Worm (Caenorhabditis elegans) whole organism, early embryonic: Measurements from ENCODE around the gene B0244.16.

Experiments
- B0310.2 ChIP-seq: sonication (generic microtip); optimal IDR thresholded peaks from 2 replicates; lab custom pipeline; 2016; ENCODE audit warnings: mild to moderate bottlenecking, missing genetic modification characterization, missing compliant biosample characterization
- F13C5.2 ChIP-seq: sonication (generic microtip); optimal IDR thresholded peaks from 2 replicates; lab custom pipeline; 2017; ENCODE audit warnings: mild to moderate bottlenecking, missing genetic modification characterization, inconsistent platforms, missing compliant biosample characterization
- aly-1 ChIP-seq: sonication (generic microtip); optimal IDR thresholded peaks from 2 replicates; lab custom pipeline; 2016; ENCODE audit warnings: missing genetic modification characterization, missing compliant biosample characterization
- ama-1 ChIP-seq: fragments of 150-350 bp; optimal IDR thresholded peaks from 2 replicates; lab custom pipeline; 2014
- ceh-13 ChIP-seq: fragments of 200-800 bp; sonication (Bioruptor generic); optimal IDR thresholded peaks from 2 replicates; lab custom pipeline; 2018; ENCODE audit warnings: mild to moderate bottlenecking, missing genetic modification characterization, missing compliant biosample characterization
- ceh-36 ChIP-seq: sonication (generic microtip); optimal IDR thresholded peaks from 2 replicates; lab custom pipeline; 2016; ENCODE audit warnings: missing genetic modification characterization, inconsistent platforms, missing compliant biosample characterization
- ets-7 ChIP-seq: sonication (generic microtip); optimal IDR thresholded peaks from 2 replicates; lab custom pipeline; 2016; ENCODE audit warnings: missing genotype, missing genetic modification characterization, missing compliant biosample characterization
- flt-1 ChIP-seq: fragments of 200-800 bp; sonication (Bioruptor generic); IDR thresholded peaks from 2 replicates; pipeline ENCODE4 v1.3.6; 2022; ENCODE audit warnings: missing genetic modification characterization, missing compliant biosample characterization
- hmbx-1 ChIP-seq: sonication (generic microtip); optimal IDR thresholded peaks from 2 replicates; lab custom pipeline; 2016; ENCODE audit warnings: mild to moderate bottlenecking, missing genetic modification characterization, missing compliant biosample characterization
- hmg-4 ChIP-seq: fragments of 200-800 bp; sonication (Bioruptor generic); optimal IDR thresholded peaks from 2 replicates; lab custom pipeline; 2018; ENCODE audit warnings: mild to moderate bottlenecking, missing genetic modification characterization, missing compliant biosample characterization
- hnd-1 ChIP-seq: sonication (generic microtip); optimal IDR thresholded peaks from 2 replicates; lab custom pipeline; 2016; ENCODE audit warnings: missing genetic modification characterization, missing compliant biosample characterization
- pes-1 ChIP-seq: fragments of 200-800 bp; sonication (Bioruptor generic); IDR thresholded peaks from 2 replicates; pipeline ENCODE4 v1.3.6; 2022; ENCODE audit warnings: missing genetic modification reagents, missing genetic modification characterization, missing compliant biosample characterization
- scrt-1 ChIP-seq: fragments of 200-800 bp; sonication (Bioruptor generic); IDR thresholded peaks from 2 replicates; pipeline ENCODE4 v1.3.6; 2022; ENCODE audit warnings: missing genetic modification characterization, missing compliant biosample characterization
- sea-1 ChIP-seq: fragments of 200-800 bp; sonication (Bioruptor generic); conservative IDR thresholded peaks from 2 replicates; pipeline ENCODE4 v1.3.6; 2022; ENCODE audit warnings: missing genetic modification characterization, missing compliant biosample characterization
- tbx-11 ChIP-seq: fragments of 200-800 bp; sonication (Bioruptor generic); IDR thresholded peaks from 2 replicates; pipeline ENCODE4 v1.3.6; 2022; ENCODE audit warnings: missing genetic modification characterization, missing compliant biosample characterization
- tbx-37 ChIP-seq: fragments of 200-800 bp; sonication (Bioruptor generic); conservative IDR thresholded peaks from 2 replicates; pipeline ENCODE4 v1.3.6; 2022; ENCODE audit warnings: missing genetic modification reagents, missing genetic modification characterization, missing compliant biosample characterization
- tra-4 ChIP-seq: sonication (generic microtip); optimal IDR thresholded peaks from 2 replicates; lab custom pipeline; 2017; ENCODE audit warnings: missing genetic modification characterization, missing compliant biosample characterization

B0244.16 gene

DNA sequence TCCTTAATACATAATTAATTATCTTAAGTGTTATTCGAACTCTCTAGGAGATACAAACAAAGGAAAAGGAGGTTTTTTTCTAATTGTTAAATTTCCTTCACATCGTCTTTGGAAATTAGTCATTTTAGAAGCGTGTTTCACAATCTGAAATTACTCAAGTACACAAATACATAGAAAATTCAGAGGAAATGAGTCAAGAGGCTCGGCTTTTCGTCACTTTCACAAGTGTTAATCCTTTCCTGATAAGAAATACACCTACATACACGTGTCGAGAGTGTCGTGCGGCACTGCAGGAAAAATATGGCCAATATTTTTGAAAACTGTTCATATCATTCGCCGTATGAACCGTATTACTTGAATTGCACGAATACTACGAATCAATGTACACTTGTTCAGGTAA is 6.4 kb downstream of the B0244.16 start, which contains the start of gene B0244.4:
B0244.4 (plus strand) TSS at position 301 of the 400 bp plus-strand sequence.
- TF ChIP-seq ama-1 (no peak), tbx-37 (no peak), tra-4 (tag; lab: Kevin White, UChicago) (no peak), flt-1 (GFP tag; lab: Robert Waterston, UW) (no peak), B0310.2 (tag; lab: Kevin White, UChicago) (no peak), hmg-4 (GFP tag; lab: Kevin White, UChicago) (no peak), pes-1 (GFP tag; lab: Robert Waterston, UW) (no peak), hmbx-1 (tag; lab: Kevin White, UChicago) (no peak), ets-7 (no peak), ceh-13 (no peak), ceh-36 (tag; lab: Kevin White, UChicago) (no peak), sea-1 (GFP tag; lab: Robert Waterston, UW) (no peak), tbx-11 (GFP tag; lab: Robert Waterston, UW) (no peak), hnd-1 (tag; lab: Kevin White, UChicago) (no peak), aly-1 (tag; lab: Kevin White, UChicago) (no peak), F13C5.2 (tag; lab: Kevin White, UChicago) (no peak)

DNA sequence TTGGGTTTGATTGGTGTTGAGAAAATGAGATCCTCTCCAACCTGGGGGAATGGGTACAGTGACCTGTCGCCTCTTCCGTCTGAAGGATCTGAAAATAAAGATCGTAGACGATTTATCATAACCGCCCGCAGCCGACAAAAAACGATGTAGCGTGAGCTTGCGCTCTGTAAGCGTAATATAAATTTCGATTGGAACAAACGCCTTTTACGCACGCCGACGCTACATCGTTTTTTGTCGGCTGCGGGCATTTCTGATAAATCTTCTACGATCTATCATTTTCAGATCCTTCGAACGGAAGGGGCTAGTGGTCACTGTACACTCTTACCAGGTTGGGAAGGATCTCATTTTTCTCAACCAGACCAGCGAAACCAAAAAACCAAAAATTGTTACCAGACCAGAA is 7.6 kb downstream of the B0244.16 start:
- TF ChIP-seq B0310.2 (tag; lab: Kevin White, UChicago) (no peak), ceh-36 (tag; lab: Kevin White, UChicago) (no peak), hmbx-1 (tag; lab: Kevin White, UChicago) (no peak)

DNA sequence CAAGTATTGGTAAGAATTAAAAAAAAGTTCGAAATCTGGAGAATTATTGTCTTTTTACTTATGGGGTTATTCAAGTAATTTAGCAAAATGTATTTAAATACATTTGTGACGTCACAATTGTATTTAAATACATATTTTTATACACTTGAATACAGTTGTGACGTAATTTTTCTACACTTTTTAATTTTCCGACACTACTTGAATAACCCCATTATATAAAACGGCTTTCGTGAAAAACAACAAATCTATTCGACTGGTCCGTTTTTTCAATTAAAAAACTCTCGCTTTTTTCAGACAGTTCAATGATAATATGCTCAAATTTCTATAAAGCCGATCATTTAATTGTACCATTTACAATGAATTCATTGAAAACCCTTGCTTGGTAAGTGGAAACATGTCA is 9.7 kb downstream of the B0244.16 start:
- no peak for TF ChIP-seq sea-1 (GFP tag; lab: Robert Waterston, UW)
- TF ChIP-seq aly-1 (tag; lab: Kevin White, UChicago) = no peak
- no peak for TF ChIP-seq ama-1
- no peak for TF ChIP-seq F13C5.2 (tag; lab: Kevin White, UChicago)
- TF ChIP-seq hnd-1 (tag; lab: Kevin White, UChicago) = no peak
- no peak for TF ChIP-seq tbx-11 (GFP tag; lab: Robert Waterston, UW)
- no peak for TF ChIP-seq B0310.2 (tag; lab: Kevin White, UChicago)
- no peak for TF ChIP-seq scrt-1 (GFP tag; lab: Robert Waterston, UW)
- no peak for TF ChIP-seq ets-7
- no peak for TF ChIP-seq tra-4 (tag; lab: Kevin White, UChicago)
- TF ChIP-seq hmg-4 (GFP tag; lab: Kevin White, UChicago) = no peak
- no peak for TF ChIP-seq ceh-36 (tag; lab: Kevin White, UChicago)
- TF ChIP-seq hmbx-1 (tag; lab: Kevin White, UChicago) = no peak

DNA sequence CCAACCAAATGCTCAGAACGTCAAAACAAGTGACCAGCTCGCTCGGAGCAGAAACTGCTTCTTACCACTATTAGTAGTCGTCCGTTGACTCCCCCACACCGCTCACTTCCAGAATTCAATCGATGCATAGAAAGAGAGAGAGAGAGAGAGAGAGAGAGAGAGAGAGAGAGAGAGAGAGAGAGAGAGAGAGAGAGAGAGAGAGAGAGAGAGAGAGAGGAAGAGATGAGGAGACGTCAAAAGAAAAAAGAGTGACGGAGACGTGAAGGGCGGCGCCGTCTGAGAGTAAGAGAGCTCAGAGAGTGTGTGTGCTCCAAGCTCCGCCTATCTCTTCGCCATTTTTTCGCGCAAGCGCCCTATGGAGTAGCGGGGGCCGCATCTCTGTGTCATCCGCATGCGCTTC is 14.4 kb downstream of the B0244.16 start, which contains the start of gene ida-1:
ida-1 (plus strand) TSS at position 336 of the 400 bp plus-strand sequence.
- TF ChIP-seq sea-1 (GFP tag; lab: Robert Waterston, UW) (no peak), flt-1 (GFP tag; lab: Robert Waterston, UW) (no peak), ets-7 (no peak), hmg-4 (GFP tag; lab: Kevin White, UChicago) (no peak), aly-1 (tag; lab: Kevin White, UChicago) (no peak), ceh-13 (no peak), F13C5.2 (tag; lab: Kevin White, UChicago) (no peak), pes-1 (GFP tag; lab: Robert Waterston, UW) (no peak), ceh-36 (tag; lab: Kevin White, UChicago) (no peak), ama-1 (no peak), tbx-37 (no peak), B0310.2 (tag; lab: Kevin White, UChicago) (no peak), tra-4 (tag; lab: Kevin White, UChicago) (no peak), hmbx-1 (tag; lab: Kevin White, UChicago) (no peak), scrt-1 (GFP tag; lab: Robert Waterston, UW) (no peak), tbx-11 (GFP tag; lab: Robert Waterston, UW) (no peak), hnd-1 (tag; lab: Kevin White, UChicago) (no peak)

DNA sequence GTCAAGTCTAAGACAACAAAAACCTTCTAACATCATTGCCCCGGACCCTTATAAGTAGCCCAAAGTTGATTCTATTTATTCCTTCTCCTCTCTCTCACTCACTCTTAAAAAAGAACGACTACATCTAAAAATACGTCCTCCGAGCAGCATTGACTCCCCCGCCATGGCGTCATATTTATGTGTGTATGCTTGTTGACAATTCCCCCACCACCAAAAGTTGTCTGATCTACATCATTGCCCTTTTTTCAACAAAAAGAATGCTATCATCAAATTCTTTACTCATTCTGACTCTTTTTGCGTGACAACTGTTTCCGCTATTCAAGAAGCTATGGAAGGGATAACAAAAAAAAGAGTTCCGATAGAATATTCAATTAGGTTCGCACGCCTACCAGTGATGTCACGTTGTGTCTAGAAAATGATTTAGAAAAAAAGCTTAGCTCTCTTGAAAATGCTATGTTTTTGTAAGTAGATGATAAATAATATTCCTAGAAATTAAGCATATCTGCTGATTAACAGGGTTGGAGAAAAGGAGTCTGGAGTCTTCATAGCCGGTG is 16.8 kb downstream of the B0244.16 start:
- no peak for TF ChIP-seq flt-1 (GFP tag; lab: Robert Waterston, UW)
- no peak for TF ChIP-seq tra-4 (tag; lab: Kevin White, UChicago)
- no peak for TF ChIP-seq hnd-1 (tag; lab: Kevin White, UChicago)
- TF ChIP-seq scrt-1 (GFP tag; lab: Robert Waterston, UW) = no peak
- no peak for TF ChIP-seq ets-7
- TF ChIP-seq sea-1 (GFP tag; lab: Robert Waterston, UW) = no peak
- no peak for TF ChIP-seq ama-1
- no peak for TF ChIP-seq ceh-36 (tag; lab: Kevin White, UChicago)
- TF ChIP-seq B0310.2 (tag; lab: Kevin White, UChicago) = no peak
- TF ChIP-seq aly-1 (tag; lab: Kevin White, UChicago) = no peak
- no peak for TF ChIP-seq F13C5.2 (tag; lab: Kevin White, UChicago)
- TF ChIP-seq tbx-37 = no peak
- no peak for TF ChIP-seq hmg-4 (GFP tag; lab: Kevin White, UChicago)
- no peak for TF ChIP-seq ceh-13
- TF ChIP-seq tbx-11 (GFP tag; lab: Robert Waterston, UW) = no peak
- TF ChIP-seq hmbx-1 (tag; lab: Kevin White, UChicago) = no peak
- no peak for TF ChIP-seq pes-1 (GFP tag; lab: Robert Waterston, UW)

DNA sequence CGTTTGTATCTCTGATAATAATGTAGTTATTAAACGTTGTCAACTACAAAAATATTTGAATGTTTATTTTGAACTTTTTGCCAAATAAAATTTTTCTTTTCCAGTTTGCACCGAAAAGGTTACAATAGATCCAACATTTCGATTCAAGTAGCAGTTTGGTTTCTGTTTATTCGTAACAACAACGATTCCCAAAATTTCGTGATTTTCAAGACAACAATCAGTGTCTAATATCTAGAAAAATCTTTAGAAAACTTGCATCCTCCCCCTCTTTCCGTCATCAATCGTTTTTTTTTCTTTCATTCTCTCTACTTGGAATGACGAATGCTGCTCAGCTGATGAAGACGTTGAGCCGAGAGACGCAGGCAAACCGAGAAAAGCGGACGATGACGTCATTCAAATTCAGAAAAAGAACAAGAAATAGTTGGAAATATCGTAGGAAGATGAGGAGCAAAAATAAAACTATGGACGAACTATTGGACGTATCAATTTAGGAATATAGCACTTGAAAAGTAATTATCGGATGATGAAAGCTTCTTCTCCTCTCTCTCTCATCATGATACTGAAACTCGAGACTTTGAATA is 17.8 kb downstream of the B0244.16 start:
- TF ChIP-seq tbx-11 (GFP tag; lab: Robert Waterston, UW) (no peak), flt-1 (GFP tag; lab: Robert Waterston, UW) (no peak), sea-1 (GFP tag; lab: Robert Waterston, UW) (no peak), aly-1 (tag; lab: Kevin White, UChicago) (no peak)

DNA sequence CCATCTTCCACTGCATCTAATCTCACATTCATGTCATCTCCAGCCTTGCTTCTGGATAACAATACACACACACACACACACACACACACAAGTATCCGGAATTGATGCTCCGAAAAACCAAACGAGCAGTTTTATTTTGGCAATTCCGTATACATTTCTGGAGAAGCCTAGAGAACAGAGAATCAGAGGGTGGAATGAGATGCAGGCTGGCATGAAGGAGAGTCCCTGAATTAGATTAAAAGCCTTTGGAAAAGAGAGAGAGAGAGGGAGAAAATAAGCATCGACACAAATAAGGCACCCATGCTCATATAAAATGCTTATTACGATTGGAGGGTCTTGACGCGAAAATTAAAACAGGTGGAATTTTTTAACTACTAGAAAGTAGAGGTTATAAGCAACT is 20.0 kb downstream of the B0244.16 start:
- TF ChIP-seq pes-1 (GFP tag; lab: Robert Waterston, UW) (no peak), hnd-1 (tag; lab: Kevin White, UChicago) (no peak), ama-1 (no peak), hmg-4 (GFP tag; lab: Kevin White, UChicago) (no peak), tra-4 (tag; lab: Kevin White, UChicago) (no peak), tbx-37 (no peak), tbx-11 (GFP tag; lab: Robert Waterston, UW) (no peak), F13C5.2 (tag; lab: Kevin White, UChicago) (no peak), aly-1 (tag; lab: Kevin White, UChicago) (no peak), sea-1 (GFP tag; lab: Robert Waterston, UW) (no peak), hmbx-1 (tag; lab: Kevin White, UChicago) (no peak), flt-1 (GFP tag; lab: Robert Waterston, UW) (no peak), ets-7 (no peak), B0310.2 (tag; lab: Kevin White, UChicago) (no peak), ceh-36 (tag; lab: Kevin White, UChicago) (no peak), ceh-13 (no peak), scrt-1 (GFP tag; lab: Robert Waterston, UW) (no peak)
